Worm (Caenorhabditis elegans) whole organism, L4/young adult: Measurements from ENCODE around the gene C18H7.7.

Experiments
- W03F9.2 ChIP-seq: fragments of 150-350 bp; optimal IDR thresholded peaks from 2 replicates; lab custom pipeline; 2014; ENCODE audit warnings: missing biosample characterization, missing genetic modification characterization
- him-1 ChIP-seq: sonication (generic microtip); optimal IDR thresholded peaks from 2 replicates; lab custom pipeline; 2016; ENCODE audit warnings: missing genotype, missing genetic modification reagents, missing genetic modification characterization, missing compliant biosample characterization

DNA sequence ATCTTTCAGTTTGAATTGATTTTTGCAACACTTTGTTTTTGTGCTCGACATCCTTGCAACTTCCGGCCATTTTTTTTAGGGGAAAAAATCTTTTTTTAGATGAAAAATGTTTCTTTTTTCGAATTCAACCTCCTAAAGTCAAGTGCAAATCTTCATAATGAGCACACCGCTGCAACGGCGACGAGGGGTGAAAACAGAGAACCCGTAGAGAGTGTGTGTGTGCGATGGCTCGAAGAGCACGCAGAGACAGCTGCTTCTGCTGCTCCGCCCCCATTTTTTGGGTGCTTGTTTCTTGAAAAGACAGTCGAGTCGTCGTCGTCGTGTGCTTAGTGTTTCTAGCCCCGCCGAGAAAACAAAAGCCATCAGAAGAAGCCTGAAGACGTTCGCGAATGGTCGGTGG is 9.9 kb upstream of the C18H7.7 start, which contains the start of gene inx-18:
- TF ChIP-seq W03F9.2 (tag; lab: Kevin White, UChicago): no peak
- TF ChIP-seq him-1 (tag; lab: Kevin White, UChicago): no peak
